Worm (Caenorhabditis elegans): ENCODE results near the gene cul-4.

ce11 chrII:7326997-7327396, 25.1 kb downstream of the cul-4 start:
- TF ChIP-seq blmp-1 (tag; optimal IDR thresholded peaks at IDR 0.05; ENCODE audit: insufficient read depth) (no peak), lin-39 (tag; optimal IDR thresholded peaks at IDR 0.05) (no peak), unc-55 (GFP tag; optimal IDR thresholded peaks at IDR 0.05) (peak; percentile 64)
